Worm (Caenorhabditis elegans): ENCODE measurements around the gene tmem-131.

DNA sequence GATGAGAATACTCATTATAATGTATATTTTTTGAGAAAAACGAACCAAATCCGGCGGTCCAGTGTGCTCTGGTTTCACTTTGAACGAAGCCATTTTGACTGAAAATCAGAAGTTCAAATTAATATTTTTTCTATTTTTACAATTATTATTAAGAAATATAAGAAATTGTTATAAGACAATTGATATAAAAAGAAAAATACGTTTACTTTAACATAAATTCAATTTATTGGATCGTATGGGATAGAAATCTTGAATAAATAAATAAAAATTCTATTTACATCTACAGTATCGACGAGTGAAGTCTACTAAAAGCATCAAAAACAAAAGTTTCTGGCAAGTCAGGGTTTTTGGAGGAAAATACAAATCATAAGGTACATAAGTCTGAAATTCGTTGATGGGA lies 37.8 kb downstream of the tmem-131 start, which contains the start of gene C27F2.4:
- TF ChIP-seq nhr-10 (tag; optimal IDR thresholded peaks at IDR 0.05) (no peak), ama-1 (optimal IDR thresholded peaks at IDR 0.05) (no peak), lin-13 (GFP tag; optimal IDR thresholded peaks at IDR 0.05) (no peak), mep-1 (tag; optimal IDR thresholded peaks at IDR 0.05) (no peak), dmd-6 (GFP tag; IDR thresholded peaks at IDR 0.05) (no peak), D1046.2 (GFP tag; IDR thresholded peaks at IDR 0.05) (no peak), nhr-77 (tag; optimal IDR thresholded peaks at IDR 0.05) (no peak), cey-2 (tag; optimal IDR thresholded peaks at IDR 0.05; ENCODE audit: borderline replicate concordance, insufficient read depth) (no peak), egl-27 (tag; optimal IDR thresholded peaks at IDR 0.05) (no peak), spr-1 (tag; optimal IDR thresholded peaks at IDR 0.05) (no peak), lin-39 (tag; optimal IDR thresholded peaks at IDR 0.05) (no peak), jun-1 (tag; optimal IDR thresholded peaks at IDR 0.05) (no peak)
